Fruit fly (Drosophila melanogaster) whole organism, embryonic: ENCODE data around the gene CG13455.

Experiments
- CG11085 ChIP-seq: fragments of 200-800 bp; sonication (Bioruptor generic); IDR thresholded peaks from 2 replicates; pipeline ENCODE4 v1.3.6; 2022; ENCODE audit warnings: missing biosample characterization, missing genetic modification characterization
- Fer3 ChIP-seq: fragments of 200-800 bp; sonication (Bioruptor generic); optimal IDR thresholded peaks from 2 replicates; lab custom pipeline; 2018; ENCODE audit warnings: missing biosample characterization, mild to moderate bottlenecking, missing genetic modification characterization, moderate library complexity
- Six4 ChIP-seq: fragments of 200-800 bp; sonication (Bioruptor generic); optimal IDR thresholded peaks from 2 replicates; lab custom pipeline; 2016; ENCODE audit warnings: missing biosample characterization, missing genetic modification characterization
- YL-1 ChIP-seq: fragments of 200-800 bp; sonication (Bioruptor generic); optimal IDR thresholded peaks from 3 replicates; lab custom pipeline; 2017; ENCODE audit warnings: missing biosample characterization, mild to moderate bottlenecking, missing genetic modification characterization
- hkb ChIP-seq, 2 experiments: fragments of 200-800 bp in 1 of 2; fragments of >200 bp in 1 of 2; sonication (Bioruptor generic) in 1 of 2; IDR thresholded peaks in 1 of 2; optimal IDR thresholded peaks in 1 of 2; 2 replicates each; pipeline versions ENCODE4 v1.3.6 to Lab custom; 2017 to 2022; ENCODE audit warnings: missing biosample characterization in 1 of 2, missing genetic modification characterization in 1 of 2
- pb ChIP-seq: fragments of 200-800 bp; sonication (Bioruptor generic); optimal IDR thresholded peaks from 3 replicates; lab custom pipeline; 2016; ENCODE audit warnings: missing biosample characterization, missing genetic modification characterization

DNA sequence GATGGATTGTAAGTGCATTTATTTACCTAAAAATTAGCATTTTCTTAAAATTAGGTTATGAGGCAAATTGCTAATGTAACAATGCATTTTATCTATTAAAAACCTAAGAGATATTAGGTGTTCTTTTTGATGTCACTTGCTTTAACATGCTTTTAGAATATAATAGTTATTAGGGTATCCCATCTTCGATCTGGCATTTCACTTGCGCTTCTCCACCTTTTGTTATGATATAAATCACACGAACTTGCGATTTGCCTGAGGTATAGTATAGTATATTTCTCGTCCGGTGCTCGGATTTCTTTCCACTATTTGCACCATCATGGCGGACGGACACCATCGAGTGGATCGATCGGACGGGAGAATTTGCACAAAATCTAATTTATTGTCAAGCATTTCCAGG lies 33.7 kb downstream of the CG13455 start:
- TF ChIP-seq YL-1 (GFP tag; lab: Kevin White, UChicago) (no peak), Six4 (GFP tag; lab: Kevin White, UChicago) (no peak), CG11085 (GFP tag; lab: Robert Waterston, UW) (no peak), hkb (optimal IDR thresholded peaks at IDR 0.05; lab: Kevin White, UChicago) (no peak), hkb (GFP tag; IDR thresholded peaks at IDR 0.05; lab: Robert Waterston, UW) (no peak), Fer3 (no peak), pb (GFP tag; lab: Kevin White, UChicago) (no peak)
